Fruit fly (Drosophila melanogaster) whole organism, embryonic: ENCODE results near the gene CG11608.
A peak's percentile ranks its signal among the peaks of the same experiment; 100 is the strongest.

Source experiments
- Abd-B ChIP-seq: fragments of 200-800 bp; sonication (Bioruptor generic); optimal IDR thresholded peaks from 2 replicates; lab custom pipeline; 2018; ENCODE audit warnings: missing biosample characterization, mild to moderate bottlenecking, missing genetic modification characterization, moderate library complexity
- Adf1 ChIP-seq: fragments of 200-800 bp; sonication (Bioruptor generic); IDR thresholded peaks from 2 replicates; pipeline ENCODE4 v1.3.6; 2022; ENCODE audit warnings: missing biosample characterization, missing genetic modification characterization
- B-H2 ChIP-seq: fragments of 200-800 bp; sonication (Bioruptor generic); optimal IDR thresholded peaks from 2 replicates; lab custom pipeline; 2018; ENCODE audit warnings: missing biosample characterization, mild to moderate bottlenecking, missing genetic modification characterization
- Bgb ChIP-seq: fragments of 200-800 bp; sonication (Bioruptor generic); IDR thresholded peaks from 2 replicates; pipeline ENCODE4 v1.3.6; 2022; ENCODE audit warnings: missing biosample characterization, missing genetic modification characterization; ENCODE audit not compliant: partially characterized antibody
- Blimp-1 ChIP-seq: fragments of 200-800 bp; sonication (Bioruptor generic); optimal IDR thresholded peaks from 3 replicates; lab custom pipeline; 2018; ENCODE audit warnings: missing biosample characterization, missing genetic modification characterization, mild to moderate bottlenecking, moderate library complexity, missing genetic modification reagents
- Bteb2 ChIP-seq: fragments of 200-800 bp; sonication (Bioruptor generic); optimal IDR thresholded peaks from 2 replicates; lab custom pipeline; 2016; ENCODE audit warnings: missing biosample characterization, missing genetic modification characterization
- CG11695 ChIP-seq: fragments of 200-800 bp; sonication (Bioruptor generic); IDR thresholded peaks from 3 replicates; pipeline ENCODE4 v1.3.6; 2022; ENCODE audit warnings: missing biosample characterization, missing genetic modification characterization
- CG12155 ChIP-seq: fragments of 200-800 bp; sonication (Bioruptor generic); optimal IDR thresholded peaks from 3 replicates; lab custom pipeline; 2016; ENCODE audit warnings: missing biosample characterization, missing genetic modification characterization
- CG1602 ChIP-seq: fragments of 200-800 bp; sonication (Bioruptor generic); optimal IDR thresholded peaks from 3 replicates; lab custom pipeline; 2016; ENCODE audit warnings: missing biosample characterization, missing genetic modification characterization
- CG17359 ChIP-seq: fragments of 200-800 bp; sonication (Bioruptor generic); optimal IDR thresholded peaks from 3 replicates; lab custom pipeline; 2018; ENCODE audit warnings: missing biosample characterization, mild to moderate bottlenecking, missing genetic modification characterization, moderate library complexity
- CG17912 ChIP-seq: fragments of 200-800 bp; sonication (Bioruptor generic); optimal IDR thresholded peaks from 2 replicates; lab custom pipeline; 2018; ENCODE audit warnings: missing biosample characterization, mild to moderate bottlenecking, missing genetic modification characterization
- CG2116 ChIP-seq: fragments of 200-800 bp; sonication (Bioruptor generic); optimal IDR thresholded peaks from 3 replicates; lab custom pipeline; 2018; ENCODE audit warnings: missing biosample characterization, mild to moderate bottlenecking, missing genetic modification characterization
- CG2120 ChIP-seq: fragments of 200-800 bp; sonication (Bioruptor generic); optimal IDR thresholded peaks from 3 replicates; lab custom pipeline; 2016; ENCODE audit warnings: missing biosample characterization, missing genetic modification characterization
- CG2129 ChIP-seq: fragments of 200-800 bp; sonication (Bioruptor generic); IDR thresholded peaks from 2 replicates; pipeline ENCODE4 v1.3.6; 2022; ENCODE audit warnings: missing biosample characterization, missing genetic modification characterization; ENCODE audit not compliant: partially characterized antibody
- CG30431 ChIP-seq: fragments of 200-800 bp; sonication (Bioruptor generic); optimal IDR thresholded peaks from 2 replicates; lab custom pipeline; 2017; ENCODE audit warnings: missing biosample characterization, missing genetic modification characterization
- CG32772 ChIP-seq: fragments of 200-800 bp; sonication (Bioruptor generic); IDR thresholded peaks from 2 replicates; pipeline ENCODE4 v1.3.6; 2022; ENCODE audit warnings: missing biosample characterization, missing genetic modification characterization
- CG33557 ChIP-seq: fragments of 200-800 bp; sonication (Bioruptor generic); optimal IDR thresholded peaks from 2 replicates; lab custom pipeline; 2019; ENCODE audit warnings: missing biosample characterization, mild to moderate bottlenecking, missing genetic modification characterization, moderate library complexity
- CG5953 ChIP-seq: fragments of 200-800 bp; sonication (Bioruptor generic); IDR thresholded peaks from 2 replicates; pipeline ENCODE4 v1.3.6; 2022; ENCODE audit warnings: missing biosample characterization, missing genetic modification characterization
- CG8089 ChIP-seq: fragments of 200-800 bp; sonication (Bioruptor generic); optimal IDR thresholded peaks from 3 replicates; lab custom pipeline; 2016; ENCODE audit warnings: missing biosample characterization, missing genetic modification characterization
- CG8290 ChIP-seq, 3 experiments: fragments of 200-800 bp; sonication (Bioruptor generic); optimal IDR thresholded peaks; 2 replicates each; lab custom pipeline; 2016 to 2019; ENCODE audit warnings: missing biosample characterization in 3 of 3, missing genetic modification characterization in 3 of 3, mild to moderate bottlenecking in 2 of 3, moderate library complexity in 1 of 3
- D ChIP-seq, 2 experiments: fragments of 200-800 bp in 1 of 2; fragments of >200 bp in 1 of 2; sonication (Bioruptor generic) in 1 of 2; optimal IDR thresholded peaks; 2 replicates in 1 of 2; 3 replicates in 1 of 2; lab custom pipeline; 2017; ENCODE audit warnings: mild to moderate bottlenecking in 1 of 2, missing biosample characterization in 1 of 2, missing genetic modification characterization in 1 of 2, missing genetic modification reagents in 1 of 2
- D19A ChIP-seq: fragments of 200-800 bp; optimal IDR thresholded peaks from 3 replicates; lab custom pipeline; 2019; ENCODE audit warnings: missing biosample characterization, mild to moderate bottlenecking, missing genetic modification characterization, moderate library complexity
- Dip3 ChIP-seq: fragments of 200-800 bp; sonication (Bioruptor generic); optimal IDR thresholded peaks from 3 replicates; lab custom pipeline; 2016; ENCODE audit warnings: missing biosample characterization, missing genetic modification characterization
- E2f2 ChIP-seq: fragments of 200-800 bp; sonication (Bioruptor generic); IDR thresholded peaks from 2 replicates; pipeline ENCODE4 v1.3.6; 2022; ENCODE audit warnings: missing biosample characterization, missing genetic modification characterization
- Eip74EF ChIP-seq, 2 experiments: fragments of 200-800 bp in 1 of 2; fragments of >200 bp in 1 of 2; sonication (Bioruptor generic) in 1 of 2; optimal IDR thresholded peaks; 2 replicates each; lab custom pipeline; 2017 to 2019; ENCODE audit warnings: missing biosample characterization in 2 of 2, missing genetic modification characterization in 2 of 2, mild to moderate bottlenecking in 1 of 2, moderate library complexity in 1 of 2
- Elba2 ChIP-seq: fragments of 200-800 bp; sonication (Bioruptor generic); optimal IDR thresholded peaks from 3 replicates; lab custom pipeline; 2016; ENCODE audit warnings: missing biosample characterization, missing genetic modification characterization
- Hsf ChIP-seq: fragments of 200-800 bp; sonication (Bioruptor generic); optimal IDR thresholded peaks from 3 replicates; lab custom pipeline; 2016; ENCODE audit warnings: missing biosample characterization, missing genetic modification characterization
- Vsx1 ChIP-seq: fragments of 200-800 bp; sonication (Bioruptor generic); optimal IDR thresholded peaks from 2 replicates; lab custom pipeline; 2017; ENCODE audit warnings: missing biosample characterization, mild to moderate bottlenecking, missing genetic modification characterization, missing genetic modification reagents
- bab2 ChIP-seq: fragments of 200-800 bp; sonication (Bioruptor generic); optimal IDR thresholded peaks from 2 replicates; lab custom pipeline; 2016; ENCODE audit warnings: missing biosample characterization, missing genetic modification characterization
- crp ChIP-seq, 2 experiments: fragments of 200-800 bp; sonication (Bioruptor generic); optimal IDR thresholded peaks; 2 replicates in 1 of 2; 3 replicates in 1 of 2; lab custom pipeline; 2017; ENCODE audit warnings: missing biosample characterization in 2 of 2, missing genetic modification characterization in 2 of 2, mild to moderate bottlenecking in 1 of 2, moderate library complexity in 1 of 2
- fd3F ChIP-seq: fragments of 200-800 bp; sonication (Bioruptor generic); optimal IDR thresholded peaks from 2 replicates; lab custom pipeline; 2018; ENCODE audit warnings: missing biosample characterization, mild to moderate bottlenecking, missing genetic modification characterization, moderate library complexity
- gt ChIP-seq: fragments of 200-800 bp; sonication (Bioruptor generic); IDR thresholded peaks from 2 replicates; pipeline ENCODE4 v1.3.6; 2022; ENCODE audit warnings: missing biosample characterization, missing genetic modification characterization
- hb ChIP-seq: fragments of 200-800 bp; sonication (Bioruptor generic); IDR thresholded peaks from 3 replicates; pipeline ENCODE4 v1.3.6; 2022; ENCODE audit warnings: missing biosample characterization, missing genetic modification characterization; ENCODE audit not compliant: partially characterized antibody
- her ChIP-seq: fragments of 200-800 bp; sonication (Bioruptor generic); optimal IDR thresholded peaks from 2 replicates; lab custom pipeline; 2016; ENCODE audit warnings: missing biosample characterization, missing genetic modification characterization
- jing ChIP-seq: fragments of 200-800 bp; sonication (Bioruptor generic); optimal IDR thresholded peaks from 2 replicates; lab custom pipeline; 2018; ENCODE audit warnings: missing biosample characterization, mild to moderate bottlenecking, missing genetic modification characterization
- knrl ChIP-seq: fragments of 200-800 bp; sonication (Bioruptor generic); IDR thresholded peaks from 3 replicates; pipeline ENCODE4 v1.3.6; 2022; ENCODE audit warnings: missing biosample characterization, missing genetic modification characterization; ENCODE audit not compliant: partially characterized antibody
- lbe ChIP-seq: fragments of 200-800 bp; sonication (Bioruptor generic); optimal IDR thresholded peaks from 2 replicates; lab custom pipeline; 2016; ENCODE audit warnings: missing biosample characterization, mild to moderate bottlenecking, missing genetic modification characterization
- luna ChIP-seq: fragments of 200-800 bp; sonication (Bioruptor generic); optimal IDR thresholded peaks from 2 replicates; lab custom pipeline; 2016; ENCODE audit warnings: missing biosample characterization, missing genetic modification characterization
- nmo ChIP-seq: fragments of 200-800 bp; sonication (Bioruptor generic); optimal IDR thresholded peaks from 2 replicates; lab custom pipeline; 2018; ENCODE audit warnings: missing biosample characterization, mild to moderate bottlenecking, missing genetic modification characterization, moderate library complexity
- pho ChIP-seq: fragments of 200-800 bp; sonication (Bioruptor generic); optimal IDR thresholded peaks from 2 replicates; lab custom pipeline; 2016; ENCODE audit warnings: missing biosample characterization, missing genetic modification characterization
- ro ChIP-seq: fragments of 200-800 bp; sonication (Bioruptor generic); IDR thresholded peaks from 2 replicates; pipeline ENCODE4 v1.3.6; 2022; ENCODE audit warnings: missing biosample characterization, missing genetic modification characterization
- sens ChIP-seq: fragments of 200-800 bp; sonication (Bioruptor generic); peaks from one replicate; lab custom pipeline; 2016; ENCODE audit warnings: missing biosample characterization, missing genetic modification characterization
- sob ChIP-seq: fragments of 200-800 bp; sonication (Bioruptor generic); IDR thresholded peaks from 2 replicates; pipeline ENCODE4 v1.3.6; 2022; ENCODE audit warnings: missing biosample characterization, missing genetic modification characterization
- tin ChIP-seq: fragments of 200-800 bp; sonication (Bioruptor generic); optimal IDR thresholded peaks from 3 replicates; lab custom pipeline; 2016; ENCODE audit warnings: missing biosample characterization, missing genetic modification characterization
- toy ChIP-seq: fragments of 200-800 bp; sonication (Bioruptor generic); IDR thresholded peaks from 2 replicates; pipeline ENCODE4 v1.3.6; 2022; ENCODE audit warnings: missing biosample characterization, missing genetic modification characterization
- trh ChIP-seq: fragments of 200-800 bp; sonication (Bioruptor generic); optimal IDR thresholded peaks from 2 replicates; lab custom pipeline; 2016; ENCODE audit warnings: missing biosample characterization, missing genetic modification characterization
- twi ChIP-seq: fragments of 200-800 bp; optimal IDR thresholded peaks from 2 replicates; lab custom pipeline; 2019; ENCODE audit warnings: missing biosample characterization, mild to moderate bottlenecking, missing genetic modification characterization, moderate library complexity
- unc-4 ChIP-seq: fragments of 200-800 bp; sonication (Bioruptor generic); IDR thresholded peaks from 2 replicates; pipeline ENCODE4 v1.3.6; 2022; ENCODE audit warnings: missing biosample characterization, missing genetic modification characterization; ENCODE audit not compliant: partially characterized antibody
- vfl ChIP-seq: fragments of 200-800 bp; sonication (Bioruptor generic); optimal IDR thresholded peaks from 2 replicates; lab custom pipeline; 2016; ENCODE audit warnings: missing biosample characterization, missing genetic modification characterization

Gene CG11608

DNA sequence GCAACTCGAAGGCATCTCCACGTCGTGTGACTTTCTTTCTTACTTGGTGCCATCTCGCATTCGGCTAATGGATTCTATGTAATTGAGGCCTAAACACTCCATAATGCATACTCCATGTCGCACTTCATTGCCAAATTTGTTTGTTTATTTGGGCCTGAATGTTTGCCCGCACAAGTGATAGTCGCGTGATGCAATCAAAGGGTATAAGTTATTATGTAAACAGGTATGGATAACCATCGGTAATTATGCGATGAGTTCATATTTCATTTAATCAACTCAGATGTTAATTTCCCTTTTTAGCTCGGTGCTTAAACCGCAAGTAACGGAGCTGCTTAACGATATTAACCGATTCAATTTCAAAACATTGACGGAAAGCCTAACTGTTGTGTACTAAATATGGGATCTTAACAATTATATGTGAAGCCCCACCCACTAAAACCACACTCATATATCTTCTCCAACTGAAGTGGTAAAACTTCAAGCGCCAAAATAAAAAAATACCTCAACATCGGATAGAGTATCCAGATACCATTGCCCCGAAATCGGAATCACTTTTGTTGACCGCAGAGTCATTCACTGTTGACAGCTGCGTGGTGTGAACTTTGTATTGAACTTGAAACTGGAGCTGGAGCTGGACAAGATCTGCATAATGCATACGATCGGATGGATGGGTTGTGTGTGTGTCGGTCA is 6.5 kb downstream of the CG11608 start (continued):
- TF ChIP-seq vfl (GFP tag; lab: Kevin White, UChicago) (no peak), Adf1 (no peak), CG2120 (GFP tag; lab: Kevin White, UChicago) (no peak), Vsx1 (GFP tag; lab: Kevin White, UChicago) (no peak), sob (GFP tag; lab: Robert Waterston, UW) (no peak), CG17912 (GFP tag; lab: Kevin White, UChicago) (no peak), gt (GFP tag; lab: Robert Waterston, UW) (no peak), lbe (no peak), CG30431 (no peak), Elba2 (no peak), Bteb2 (GFP tag; lab: Kevin White, UChicago) (no peak), Bgb (GFP tag; lab: Robert Waterston, UW) (no peak), B-H2 (GFP tag; lab: Kevin White, UChicago) (no peak), Abd-B (no peak), CG2116 (GFP tag; lab: Kevin White, UChicago) (no peak), knrl (GFP tag; lab: Robert Waterston, UW) (no peak), twi (tag; lab: Kevin White, UChicago) (no peak), crp (GFP tag; optimal IDR thresholded peaks at IDR 0.05; lab: Kevin White, UChicago) (no peak), D19A (peak; percentile 96), unc-4 (no peak), CG12155 (no peak), jing (GFP tag; lab: Kevin White, UChicago) (peak; percentile 26), trh (GFP tag; lab: Kevin White, UChicago) (no peak), tin (GFP tag; lab: Kevin White, UChicago) (no peak), fd3F (no peak), CG1602 (GFP tag; lab: Kevin White, UChicago) (no peak), ro (GFP tag; lab: Robert Waterston, UW) (no peak), toy (no peak), bab2 (GFP tag; lab: Kevin White, UChicago) (peak; percentile 11), CG17359 (peak; percentile 33), nmo (peak; percentile 30), CG11695 (GFP tag; lab: Robert Waterston, UW) (no peak), Hsf (GFP tag; lab: Kevin White, UChicago) (no peak), pho (GFP tag; lab: Kevin White, UChicago) (no peak), CG8089 (GFP tag; lab: Kevin White, UChicago) (no peak), D (optimal IDR thresholded peaks at IDR 0.05; lab: Kevin White, UChicago) (no peak), D (GFP tag; optimal IDR thresholded peaks at IDR 0.05; lab: Kevin White, UChicago) (peak; percentile 0), sens (GFP tag; lab: Kevin White, UChicago) (peak; percentile 79), CG8290 (GFP tag; optimal IDR thresholded peaks at IDR 0.05; lab: Kevin White, UChicago) (no peak), CG8290 (tag; optimal IDR thresholded peaks at IDR 0.05; lab: Kevin White, UChicago) (no peak), CG32772 (GFP tag; lab: Robert Waterston, UW) (no peak), E2f2 (GFP tag; lab: Robert Waterston, UW) (no peak), luna (GFP tag; lab: Kevin White, UChicago) (no peak), CG5953 (GFP tag; lab: Robert Waterston, UW) (no peak), her (no peak), Dip3 (no peak), CG2129 (no peak), Blimp-1 (GFP tag; lab: Kevin White, UChicago) (no peak), CG33557 (no peak), Eip74EF (GFP tag; optimal IDR thresholded peaks at IDR 0.05; lab: Kevin White, UChicago) (no peak), hb (GFP tag; lab: Robert Waterston, UW) (no peak)
